Worm (Caenorhabditis elegans) whole organism, early embryonic: ENCODE data around the gene C25B8.8.

Experiments used
- B0310.2 ChIP-seq: sonication (generic microtip); optimal IDR thresholded peaks from 2 replicates; lab custom pipeline; 2016; ENCODE audit warnings: mild to moderate bottlenecking, missing genetic modification characterization, missing compliant biosample characterization
- F13C5.2 ChIP-seq: sonication (generic microtip); optimal IDR thresholded peaks from 2 replicates; lab custom pipeline; 2017; ENCODE audit warnings: mild to moderate bottlenecking, missing genetic modification characterization, inconsistent platforms, missing compliant biosample characterization
- ama-1 ChIP-seq: fragments of 150-350 bp; optimal IDR thresholded peaks from 2 replicates; lab custom pipeline; 2014
- ceh-13 ChIP-seq: fragments of 200-800 bp; sonication (Bioruptor generic); optimal IDR thresholded peaks from 2 replicates; lab custom pipeline; 2018; ENCODE audit warnings: mild to moderate bottlenecking, missing genetic modification characterization, missing compliant biosample characterization
- ets-7 ChIP-seq: sonication (generic microtip); optimal IDR thresholded peaks from 2 replicates; lab custom pipeline; 2016; ENCODE audit warnings: missing genotype, missing genetic modification characterization, missing compliant biosample characterization
- flt-1 ChIP-seq: fragments of 200-800 bp; sonication (Bioruptor generic); IDR thresholded peaks from 2 replicates; pipeline ENCODE4 v1.3.6; 2022; ENCODE audit warnings: missing genetic modification characterization, missing compliant biosample characterization
- hmbx-1 ChIP-seq: sonication (generic microtip); optimal IDR thresholded peaks from 2 replicates; lab custom pipeline; 2016; ENCODE audit warnings: mild to moderate bottlenecking, missing genetic modification characterization, missing compliant biosample characterization
- hmg-4 ChIP-seq: fragments of 200-800 bp; sonication (Bioruptor generic); optimal IDR thresholded peaks from 2 replicates; lab custom pipeline; 2018; ENCODE audit warnings: mild to moderate bottlenecking, missing genetic modification characterization, missing compliant biosample characterization
- hnd-1 ChIP-seq: sonication (generic microtip); optimal IDR thresholded peaks from 2 replicates; lab custom pipeline; 2016; ENCODE audit warnings: missing genetic modification characterization, missing compliant biosample characterization
- pes-1 ChIP-seq: fragments of 200-800 bp; sonication (Bioruptor generic); IDR thresholded peaks from 2 replicates; pipeline ENCODE4 v1.3.6; 2022; ENCODE audit warnings: missing genetic modification reagents, missing genetic modification characterization, missing compliant biosample characterization
- sea-1 ChIP-seq: fragments of 200-800 bp; sonication (Bioruptor generic); conservative IDR thresholded peaks from 2 replicates; pipeline ENCODE4 v1.3.6; 2022; ENCODE audit warnings: missing genetic modification characterization, missing compliant biosample characterization
- tbx-37 ChIP-seq: fragments of 200-800 bp; sonication (Bioruptor generic); conservative IDR thresholded peaks from 2 replicates; pipeline ENCODE4 v1.3.6; 2022; ENCODE audit warnings: missing genetic modification reagents, missing genetic modification characterization, missing compliant biosample characterization
- tra-4 ChIP-seq: sonication (generic microtip); optimal IDR thresholded peaks from 2 replicates; lab custom pipeline; 2017; ENCODE audit warnings: missing genetic modification characterization, missing compliant biosample characterization

ce11 chrX:6655163-6655562 is 45.3 kb downstream of the C25B8.8 start, which contains the start of gene nhr-173:
- TF ChIP-seq F13C5.2 (no peak), ama-1 (no peak), flt-1 (no peak), ets-7 (tag; lab: Kevin White, UChicago) (no peak), sea-1 (GFP tag; lab: Robert Waterston, UW) (no peak), ceh-13 (no peak), hnd-1 (tag; lab: Kevin White, UChicago) (no peak), hmbx-1 (tag; lab: Kevin White, UChicago) (no peak), tbx-37 (GFP tag; lab: Robert Waterston, UW) (no peak), B0310.2 (tag; lab: Kevin White, UChicago) (no peak), pes-1 (GFP tag; lab: Robert Waterston, UW) (no peak), tra-4 (tag; lab: Kevin White, UChicago) (no peak), hmg-4 (GFP tag; lab: Kevin White, UChicago) (no peak)
